Fruit fly (Drosophila melanogaster) whole organism, wandering third instar larva: ENCODE results near the gene SelT.

Experiments
- Abd-B ChIP-seq: fragments of >200 bp; optimal IDR thresholded peaks from 2 replicates; lab custom pipeline; 2017; ENCODE audit warnings: missing biosample characterization, missing genetic modification characterization
- Dfd ChIP-seq: fragments of >200 bp; optimal IDR thresholded peaks from 2 replicates; lab custom pipeline; 2017; ENCODE audit warnings: missing biosample characterization, missing genetic modification characterization
- dl ChIP-seq, 2 experiments: fragments of 175-275, 200-275 bp in 1 of 2; fragments of 200-275 bp in 1 of 2; sonication (Bioruptor generic); optimal IDR thresholded peaks; lab custom pipeline; 2018; ENCODE audit warnings: mild to moderate bottlenecking in 2 of 2, missing biosample characterization in 2 of 2, missing genetic modification characterization in 2 of 2, moderate library complexity in 2 of 2; ENCODE audit not compliant: partially characterized antibody in 2 of 2, insufficient read depth in 1 of 2
- ey ChIP-seq: fragments of 200-800 bp; sonication (Bioruptor generic); optimal IDR thresholded peaks from 2 replicates; lab custom pipeline; 2016; ENCODE audit warnings: missing biosample characterization, missing genetic modification characterization
- lola ChIP-seq: fragments of >200 bp; optimal IDR thresholded peaks from 2 replicates; lab custom pipeline; 2017; ENCODE audit warnings: missing biosample characterization, missing genetic modification characterization
- psq ChIP-seq: fragments of 200-800 bp; sonication (Bioruptor generic); optimal IDR thresholded peaks from 3 replicates; lab custom pipeline; 2017; ENCODE audit warnings: missing biosample characterization, mild to moderate bottlenecking, missing genetic modification characterization, moderate library complexity

dm6 chr2L:5050825-5051224 lies 40.1 kb downstream of the SelT start, which contains the start of gene CG9121:
- no peak for TF ChIP-seq lola (GFP tag; lab: Kevin White, UChicago)
- TF ChIP-seq ey (GFP tag; lab: Kevin White, UChicago), result no peak
- no peak for TF ChIP-seq dl (GFP tag; optimal IDR thresholded peaks at IDR 0.05; lab: Kevin White, UChicago; ENCODE audit: insufficient read depth in 1 of 2, partially characterized antibody in 2 of 2)
- no peak for TF ChIP-seq psq (GFP tag; lab: Kevin White, UChicago)
- TF ChIP-seq Abd-B, result no peak
- TF ChIP-seq Dfd (GFP tag; lab: Kevin White, UChicago), result no peak
